Worm (Caenorhabditis elegans) whole organism, young adult: ENCODE data around the gene srsx-31.

Source experiments
- B0035.1 ChIP-seq: sonication (generic microtip); optimal IDR thresholded peaks from 2 replicates; lab custom pipeline; 2016; ENCODE audit warnings: missing genetic modification characterization, mild to moderate bottlenecking, missing compliant biosample characterization, missing genotype, missing genetic modification reagents
- B0261.1 ChIP-seq: sonication (generic microtip); optimal IDR thresholded peaks from 2 replicates; lab custom pipeline; 2016; ENCODE audit warnings: mild to moderate bottlenecking, missing genetic modification characterization, moderate library complexity, missing compliant biosample characterization
- C06A6.2 ChIP-seq: fragments of 200-800 bp; sonication (Bioruptor generic); conservative IDR thresholded peaks from 2 replicates; pipeline ENCODE4 v1.3.6; 2022; ENCODE audit warnings: missing genetic modification characterization, missing compliant biosample characterization
- F49E8.2 ChIP-seq: sonication (generic microtip); optimal IDR thresholded peaks from 3 replicates; lab custom pipeline; 2017; ENCODE audit warnings: missing genetic modification characterization, mild to moderate bottlenecking, missing compliant biosample characterization, antibody characterized with exemption, moderate library complexity; ENCODE audit not compliant: insufficient read depth
- Y95B8A.8 ChIP-seq: fragments of 200-800 bp; sonication (Bioruptor generic); IDR thresholded peaks from 2 replicates; pipeline ENCODE4 v1.3.6; 2022; ENCODE audit warnings: missing genetic modification reagents, missing genetic modification characterization, missing compliant biosample characterization
- ZK185.1 ChIP-seq: sonication (generic microtip); optimal IDR thresholded peaks from 2 replicates; lab custom pipeline; 2016; ENCODE audit warnings: mild to moderate bottlenecking, missing genetic modification characterization, missing compliant biosample characterization; ENCODE audit not compliant: poor library complexity, severe bottlenecking
- akir-1 ChIP-seq: fragments of 200-800 bp; sonication (Bioruptor generic); optimal IDR thresholded peaks from 2 replicates; lab custom pipeline; 2018; ENCODE audit warnings: mild to moderate bottlenecking, missing genetic modification characterization, moderate library complexity, missing compliant biosample characterization
- ama-1 ChIP-seq, 3 experiments: fragments of 150-350 bp in 1 of 3; sonication (generic microtip) in 2 of 3; optimal IDR thresholded peaks; 2 replicates each; lab custom pipeline; 2014 to 2018; ENCODE audit warnings: missing biosample characterization in 2 of 3, missing genetic modification characterization in 2 of 3, missing genetic modification reagents in 2 of 3
- aptf-2 ChIP-seq: fragments of 200-800 bp; sonication (Bioruptor generic); conservative IDR thresholded peaks from 2 replicates; pipeline ENCODE4 v1.3.6; 2022; ENCODE audit warnings: missing genetic modification reagents, missing genetic modification characterization, missing compliant biosample characterization
- attf-3 ChIP-seq: fragments of 200-800 bp; sonication (Bioruptor generic); conservative IDR thresholded peaks from 2 replicates; pipeline ENCODE4 v1.3.6; 2022; ENCODE audit warnings: missing genetic modification reagents, missing genetic modification characterization, missing compliant biosample characterization
- attf-6 ChIP-seq: fragments of 200-800 bp; sonication (Bioruptor generic); IDR thresholded peaks from 2 replicates; pipeline ENCODE4 v1.3.6; 2022; ENCODE audit warnings: missing genetic modification reagents, missing genetic modification characterization, missing compliant biosample characterization
- cebp-2 ChIP-seq: fragments of 200-800 bp; sonication (Bioruptor generic); IDR thresholded peaks from 2 replicates; pipeline ENCODE4 v1.3.6; 2022; ENCODE audit warnings: missing genetic modification characterization, missing compliant biosample characterization
- ceh-58 ChIP-seq: fragments of 200-800 bp; sonication (Bioruptor generic); IDR thresholded peaks from 2 replicates; pipeline ENCODE4 v1.3.6; 2022; ENCODE audit warnings: missing genetic modification characterization, missing compliant biosample characterization
- ets-4 ChIP-seq: fragments of 200-800 bp; sonication (Bioruptor generic); optimal IDR thresholded peaks from 2 replicates; lab custom pipeline; 2018; ENCODE audit warnings: mild to moderate bottlenecking, missing genetic modification characterization, missing compliant biosample characterization
- hlh-12 ChIP-seq: sonication (generic microtip); optimal IDR thresholded peaks from 2 replicates; lab custom pipeline; 2016; ENCODE audit warnings: missing genetic modification characterization, missing compliant biosample characterization
- hmg-1.2 ChIP-seq: fragments of 200-800 bp; sonication (Bioruptor generic); IDR thresholded peaks from 2 replicates; pipeline ENCODE4 v1.3.6; 2022; ENCODE audit warnings: missing genetic modification reagents, missing genetic modification characterization, missing compliant biosample characterization
- hmg-20 ChIP-seq: fragments of 200-800 bp; sonication (Bioruptor generic); IDR thresholded peaks from 2 replicates; pipeline ENCODE4 v1.3.6; 2022; ENCODE audit warnings: missing genetic modification reagents, missing genetic modification characterization, missing compliant biosample characterization
- lir-1 ChIP-seq: fragments of 200-800 bp; sonication (Bioruptor generic); conservative IDR thresholded peaks from 2 replicates; pipeline ENCODE4 v1.3.6; 2022; ENCODE audit warnings: missing genetic modification reagents, missing genetic modification characterization, missing compliant biosample characterization
- lsl-1 ChIP-seq: fragments of 200-800 bp; sonication (Bioruptor generic); optimal IDR thresholded peaks from 2 replicates; lab custom pipeline; 2018; ENCODE audit warnings: mild to moderate bottlenecking, missing genetic modification characterization, moderate library complexity, missing compliant biosample characterization
- mxl-1 ChIP-seq: sonication (generic microtip); optimal IDR thresholded peaks from 2 replicates; lab custom pipeline; 2016; ENCODE audit warnings: missing genetic modification characterization, missing compliant biosample characterization
- nfya-2 ChIP-seq: fragments of 200-800 bp; sonication (Bioruptor generic); IDR thresholded peaks from 2 replicates; pipeline ENCODE4 v1.3.6; 2022; ENCODE audit warnings: missing genetic modification reagents, missing genetic modification characterization, missing compliant biosample characterization
- nhr-179 ChIP-seq: sonication (generic microtip); optimal IDR thresholded peaks from 2 replicates; lab custom pipeline; 2016; ENCODE audit warnings: mild to moderate bottlenecking, missing genetic modification characterization, missing compliant biosample characterization
- pbrm-1 ChIP-seq: fragments of 200-800 bp; sonication (Bioruptor generic); IDR thresholded peaks from 2 replicates; pipeline ENCODE4 v1.3.6; 2022; ENCODE audit warnings: missing genetic modification reagents, missing genetic modification characterization, missing compliant biosample characterization
- rec-8 ChIP-seq, 2 experiments: sonication (generic microtip); optimal IDR thresholded peaks; 2 replicates each; lab custom pipeline; 2016; ENCODE audit warnings: mild to moderate bottlenecking in 2 of 2, missing genetic modification characterization in 2 of 2, missing genetic modification reagents in 2 of 2, missing genotype in 2 of 2, missing biosample characterization in 1 of 2, missing compliant biosample characterization in 1 of 2, moderate library complexity in 1 of 2
- snpc-1.3 ChIP-seq: sonication (generic microtip); optimal IDR thresholded peaks from 2 replicates; lab custom pipeline; 2017; ENCODE audit warnings: missing genetic modification characterization, mild to moderate bottlenecking, missing compliant biosample characterization, antibody characterized with exemption, moderate library complexity, missing genotype, missing genetic modification reagents; ENCODE audit not compliant: insufficient read depth
- snpc-3.4 ChIP-seq: sonication (generic microtip); optimal IDR thresholded peaks from 2 replicates; lab custom pipeline; 2017; ENCODE audit warnings: missing genetic modification characterization, mild to moderate bottlenecking, missing compliant biosample characterization, antibody characterized with exemption, moderate library complexity, missing genotype, missing genetic modification reagents
- snpc-4 ChIP-seq, 5 experiments: fragments of 150-350 bp in 1 of 5; sonication (generic microtip) in 4 of 5; optimal IDR thresholded peaks; 2 replicates each; lab custom pipeline; 2014 to 2018; ENCODE audit warnings: missing genetic modification characterization in 5 of 5, missing biosample characterization in 3 of 5, antibody characterized with exemption in 2 of 5, mild to moderate bottlenecking in 2 of 5, missing compliant biosample characterization in 2 of 5, missing genotype in 2 of 5, moderate library complexity in 2 of 5, missing genetic modification reagents in 1 of 5
- tbx-9 ChIP-seq: sonication (generic microtip); optimal IDR thresholded peaks from 2 replicates; lab custom pipeline; 2016; ENCODE audit warnings: borderline replicate concordance, missing genetic modification characterization, inconsistent platforms, missing compliant biosample characterization
- unc-62 ChIP-seq: fragments of 150-350 bp; optimal IDR thresholded peaks from 2 replicates; lab custom pipeline; 2014; ENCODE audit warnings: missing biosample characterization, missing genetic modification reagents, missing genetic modification characterization
- zfh-2 ChIP-seq: fragments of 200-800 bp; sonication (Bioruptor generic); conservative IDR thresholded peaks from 2 replicates; pipeline ENCODE4 v1.3.6; 2022; ENCODE audit warnings: missing genetic modification reagents, missing genetic modification characterization, missing compliant biosample characterization
- ztf-22 ChIP-seq: fragments of 200-800 bp; sonication (Bioruptor generic); optimal IDR thresholded peaks from 2 replicates; lab custom pipeline; 2018; ENCODE audit warnings: mild to moderate bottlenecking, missing genetic modification characterization, moderate library complexity, missing compliant biosample characterization
- ztf-26 ChIP-seq: sonication (generic microtip); optimal IDR thresholded peaks from 2 replicates; lab custom pipeline; 2017; ENCODE audit warnings: missing genetic modification characterization, missing compliant biosample characterization
- ztf-3 ChIP-seq: fragments of 200-800 bp; sonication (Bioruptor generic); optimal IDR thresholded peaks from 2 replicates; lab custom pipeline; 2018; ENCODE audit warnings: mild to moderate bottlenecking, missing genetic modification characterization, missing compliant biosample characterization
- ztf-6 ChIP-seq: fragments of 200-800 bp; sonication (Bioruptor generic); IDR thresholded peaks from 2 replicates; pipeline ENCODE4 v1.3.6; 2022; ENCODE audit warnings: missing genetic modification reagents, missing genetic modification characterization, missing compliant biosample characterization

Gene srsx-31

ce11 chrV:11216137-11216536, 38.7 kb downstream of the srsx-31 start:
- TF ChIP-seq snpc-3.4 = no peak
- TF ChIP-seq zfh-2 (GFP tag; lab: Robert Waterston, UW) = no peak
- TF ChIP-seq rec-8 (tag; optimal IDR thresholded peaks at IDR 0.05; lab: Kevin White, UChicago) = no peak
- TF ChIP-seq ZK185.1 (tag; lab: Kevin White, UChicago) = no peak
- TF ChIP-seq F49E8.2 (tag; lab: Kevin White, UChicago) = no peak
- TF ChIP-seq pbrm-1 = no peak
- TF ChIP-seq ets-4 (GFP tag; lab: Kevin White, UChicago) = no peak
- TF ChIP-seq aptf-2 = no peak
- TF ChIP-seq C06A6.2 = no peak
- TF ChIP-seq nhr-179 = no peak
- TF ChIP-seq ztf-22 (GFP tag; lab: Kevin White, UChicago) = no peak
- no peak for TF ChIP-seq ama-1 (optimal IDR thresholded peaks at IDR 0.05; lab: Kevin White, UChicago)
- TF ChIP-seq ama-1 (GFP tag; optimal IDR thresholded peaks at IDR 0.05; lab: Kevin White, UChicago) = no peak
- TF ChIP-seq hmg-20 (GFP tag; lab: Robert Waterston, UW) = no peak
- no peak for TF ChIP-seq ztf-26 (tag; lab: Kevin White, UChicago)
- TF ChIP-seq akir-1 (GFP tag; lab: Kevin White, UChicago) = no peak
- TF ChIP-seq nfya-2 = no peak
- no peak for TF ChIP-seq attf-6 (GFP tag; lab: Robert Waterston, UW)
- TF ChIP-seq lir-1 (GFP tag; lab: Robert Waterston, UW) = no peak
- TF ChIP-seq unc-62 = no peak
- no peak for TF ChIP-seq B0261.1 (tag; lab: Kevin White, UChicago)
- TF ChIP-seq, all 124 proteins: peak for 0

- no peak for TF ChIP-seq snpc-4 (GFP tag; optimal IDR thresholded peaks at IDR 0.05; lab: Kevin White, UChicago)
- no peak for TF ChIP-seq snpc-4 (tag; optimal IDR thresholded peaks at IDR 0.05; lab: Kevin White, UChicago)
- no peak for TF ChIP-seq Y95B8A.8 (GFP tag; lab: Robert Waterston, UW)
- no peak for TF ChIP-seq snpc-1.3 (tag; lab: Kevin White, UChicago)
- no peak for TF ChIP-seq B0261.1 (tag; lab: Kevin White, UChicago)
- no peak for TF ChIP-seq cebp-2 (GFP tag; lab: Robert Waterston, UW)
- no peak for TF ChIP-seq hlh-12 (tag; lab: Kevin White, UChicago)
- no peak for TF ChIP-seq ztf-6
- no peak for TF ChIP-seq pbrm-1
- no peak for TF ChIP-seq snpc-3.4
- no peak for TF ChIP-seq tbx-9 (tag; lab: Kevin White, UChicago)
- TF ChIP-seq ztf-3 (GFP tag; lab: Kevin White, UChicago) = no peak
- no peak for TF ChIP-seq lsl-1 (GFP tag; lab: Kevin White, UChicago)
- no peak for TF ChIP-seq ama-1 (optimal IDR thresholded peaks at IDR 0.05; lab: Kevin White, UChicago)
- TF ChIP-seq ama-1 (GFP tag; optimal IDR thresholded peaks at IDR 0.05; lab: Kevin White, UChicago) = no peak
- no peak for TF ChIP-seq attf-3 (GFP tag; lab: Robert Waterston, UW)
Measured at ce11 chrV:11214569-11214968, 40.3 kb downstream of the srsx-31 start.

- TF ChIP-seq ama-1 (optimal IDR thresholded peaks at IDR 0.05; lab: Kevin White, UChicago) (no peak), ama-1 (GFP tag; optimal IDR thresholded peaks at IDR 0.05; lab: Kevin White, UChicago) (no peak), attf-6 (GFP tag; lab: Robert Waterston, UW) (no peak), ceh-58 (GFP tag; lab: Robert Waterston, UW) (no peak), hmg-1.2 (GFP tag; lab: Robert Waterston, UW) (0 out of 2 replicates have a peak, but pooled peaks have one; percentile 11), B0035.1 (tag; lab: Kevin White, UChicago) (no peak), mxl-1 (tag; lab: Kevin White, UChicago) (no peak)
Measured at ce11 chrV:11211323-11211722, 43.6 kb downstream of the srsx-31 start.
